Fruit fly (Drosophila melanogaster): ENCODE data around the gene Yp3.

The Yp3 gene

DNA sequence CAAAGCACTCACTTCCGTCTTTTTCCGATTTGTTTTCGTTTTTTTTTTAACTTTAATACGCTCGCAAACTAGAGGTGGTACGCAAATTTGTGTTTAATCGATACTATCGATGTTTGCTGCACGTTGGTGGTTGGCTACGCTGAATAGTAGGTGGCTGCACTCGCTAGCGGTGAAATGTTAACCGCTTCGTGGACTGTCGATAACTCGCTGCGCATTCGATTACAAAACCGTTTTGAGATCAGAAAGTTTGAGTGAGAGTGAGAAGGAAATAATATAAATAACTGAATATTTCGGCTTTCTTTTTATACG is 23.2 kb upstream of the Yp3 start, which contains the start of gene g (continued):
- TF ChIP-seq abd-A (tag; optimal IDR thresholded peaks at IDR 0.05), result no peak
- TF ChIP-seq Fer1 (GFP tag; optimal IDR thresholded peaks at IDR 0.05), result no peak
- no peak for TF ChIP-seq D (optimal IDR thresholded peaks at IDR 0.05)
- no peak for TF ChIP-seq D (GFP tag; optimal IDR thresholded peaks at IDR 0.05)
- peak; percentile 95 for TF ChIP-seq CG6791 (GFP tag; IDR thresholded peaks at IDR 0.05; ENCODE audit: partially characterized antibody)
- peak; percentile 1 for TF ChIP-seq CG3995 (GFP tag; optimal IDR thresholded peaks at IDR 0.05)
- no peak for TF ChIP-seq CG15269 (tag; optimal IDR thresholded peaks at IDR 0.05)
- no peak for TF ChIP-seq CG17612 (GFP tag; IDR thresholded peaks at IDR 0.05)
- no peak for TF ChIP-seq CG14441 (GFP tag; IDR thresholded peaks at IDR 0.05)
- TF ChIP-seq CG14710 (tag; optimal IDR thresholded peaks at IDR 0.05), result peak; percentile 42
- TF ChIP-seq sob (GFP tag; IDR thresholded peaks at IDR 0.05), result 0 out of 2 replicates have a peak, but pooled peaks have one; percentile 6
- peak; percentile 91 for TF ChIP-seq BEAF-32 (GFP tag; optimal IDR thresholded peaks at IDR 0.05)
- TF ChIP-seq Ada2b (GFP tag; IDR thresholded peaks at IDR 0.05), result no peak
- TF ChIP-seq ttk (GFP tag; IDR thresholded peaks at IDR 0.05), result no peak
- TF ChIP-seq Ets97D (GFP tag; optimal IDR thresholded peaks at IDR 0.05), result peak; percentile 83
- peak; percentile 40 for TF ChIP-seq Lhr (GFP tag; optimal IDR thresholded peaks at IDR 0.05)
- peak; percentile 38 for TF ChIP-seq CG17186 (GFP tag; optimal IDR thresholded peaks at IDR 0.05)
- TF ChIP-seq tx (GFP tag; optimal IDR thresholded peaks at IDR 0.05), result no peak
- TF ChIP-seq CG13287 (GFP tag; IDR thresholded peaks at IDR 0.05; ENCODE audit: partially characterized antibody), result peak; percentile 86
- TF ChIP-seq CG12942 (GFP tag; optimal IDR thresholded peaks at IDR 0.05), result no peak
- TF ChIP-seq vnd (GFP tag; IDR thresholded peaks at IDR 0.05; ENCODE audit: partially characterized antibody), result peak; percentile 77
- TF ChIP-seq Ptx1 (GFP tag; IDR thresholded peaks at IDR 0.05), result no peak
- peak; percentile 94 for TF ChIP-seq amos (GFP tag; IDR thresholded peaks at IDR 0.05; ENCODE audit: partially characterized antibody)
- peak; percentile 4 for TF ChIP-seq phol (tag; optimal IDR thresholded peaks at IDR 0.05)
- peak; percentile 74 for TF ChIP-seq sqz (GFP tag; optimal IDR thresholded peaks at IDR 0.05)
- TF ChIP-seq CG11560 (tag; IDR thresholded peaks at IDR 0.05), result peak; percentile 94
- TF ChIP-seq CG9797 (GFP tag; optimal IDR thresholded peaks at IDR 0.05), result peak; percentile 26
- peak; percentile 85 for TF ChIP-seq knrl (GFP tag; IDR thresholded peaks at IDR 0.05; ENCODE audit: partially characterized antibody)
- peak; percentile 80 for TF ChIP-seq CG14860 (GFP tag; IDR thresholded peaks at IDR 0.05; ENCODE audit: partially characterized antibody)
- TF ChIP-seq bigmax (GFP tag; optimal IDR thresholded peaks at IDR 0.05), result no peak
- TF ChIP-seq CG18011 (GFP tag; optimal IDR thresholded peaks at IDR 0.05), result no peak
- no peak for TF ChIP-seq en (GFP tag; optimal IDR thresholded peaks at IDR 0.05)
- peak in 1 of 2 experiments; percentile 28 for TF ChIP-seq dpn (GFP tag; optimal IDR thresholded peaks at IDR 0.05)
- peak; percentile 80 for TF ChIP-seq tna (GFP tag; IDR thresholded peaks at IDR 0.05; ENCODE audit: partially characterized antibody)
- TF ChIP-seq bowl (GFP tag; IDR thresholded peaks at IDR 0.05), result no peak
- peak; percentile 35; the same call in 1 of the 2 replicates for TF ChIP-seq Rfx (GFP tag; IDR thresholded peaks at IDR 0.05)
- TF ChIP-seq CG2120 (GFP tag; optimal IDR thresholded peaks at IDR 0.05), result peak; percentile 51
- peak; percentile 64 for TF ChIP-seq Dp (GFP tag; optimal IDR thresholded peaks at IDR 0.05)
- no peak for TF ChIP-seq pb (GFP tag; optimal IDR thresholded peaks at IDR 0.05)
- no peak for TF ChIP-seq CG16779 (GFP tag; IDR thresholded peaks at IDR 0.05)
- TF ChIP-seq slbo (GFP tag; IDR thresholded peaks at IDR 0.05), result peak; percentile 22; the same call in 1 of the 2 replicates
- peak; percentile 92 for TF ChIP-seq Dref (GFP tag; IDR thresholded peaks at IDR 0.05)
- no peak for TF ChIP-seq Taf1 (GFP tag; IDR thresholded peaks at IDR 0.05)
- TF ChIP-seq Nf-YA (GFP tag; IDR thresholded peaks at IDR 0.05), result no peak
- TF ChIP-seq sug (tag; optimal IDR thresholded peaks at IDR 0.05), result no peak
- TF ChIP-seq fd102C (GFP tag; optimal IDR thresholded peaks at IDR 0.05), result no peak
- TF ChIP-seq Dll (GFP tag; IDR thresholded peaks at IDR 0.05; ENCODE audit: partially characterized antibody), result peak; percentile 82
- TF ChIP-seq CG3407 (GFP tag; optimal IDR thresholded peaks at IDR 0.05), result no peak
- TF ChIP-seq CrebB (tag; optimal IDR thresholded peaks at IDR 0.05), result no peak
- TF ChIP-seq CG14014 (GFP tag; IDR thresholded peaks at IDR 0.05), result no peak
- no peak for TF ChIP-seq Atf3 (GFP tag; optimal IDR thresholded peaks at IDR 0.05)
